Worm (Caenorhabditis elegans) whole organism, early embryonic: ENCODE data around the gene F16H6.10.

Experiments
- B0310.2 ChIP-seq: sonication (generic microtip); optimal IDR thresholded peaks from 2 replicates; lab custom pipeline; 2016; ENCODE audit warnings: mild to moderate bottlenecking, missing genetic modification characterization, missing compliant biosample characterization
- F13C5.2 ChIP-seq: sonication (generic microtip); optimal IDR thresholded peaks from 2 replicates; lab custom pipeline; 2017; ENCODE audit warnings: mild to moderate bottlenecking, missing genetic modification characterization, inconsistent platforms, missing compliant biosample characterization
- aly-1 ChIP-seq: sonication (generic microtip); optimal IDR thresholded peaks from 2 replicates; lab custom pipeline; 2016; ENCODE audit warnings: missing genetic modification characterization, missing compliant biosample characterization
- ama-1 ChIP-seq: fragments of 150-350 bp; optimal IDR thresholded peaks from 2 replicates; lab custom pipeline; 2014
- ceh-13 ChIP-seq: fragments of 200-800 bp; sonication (Bioruptor generic); optimal IDR thresholded peaks from 2 replicates; lab custom pipeline; 2018; ENCODE audit warnings: mild to moderate bottlenecking, missing genetic modification characterization, missing compliant biosample characterization
- ceh-36 ChIP-seq: sonication (generic microtip); optimal IDR thresholded peaks from 2 replicates; lab custom pipeline; 2016; ENCODE audit warnings: missing genetic modification characterization, inconsistent platforms, missing compliant biosample characterization
- ets-7 ChIP-seq: sonication (generic microtip); optimal IDR thresholded peaks from 2 replicates; lab custom pipeline; 2016; ENCODE audit warnings: missing genotype, missing genetic modification characterization, missing compliant biosample characterization
- flt-1 ChIP-seq: fragments of 200-800 bp; sonication (Bioruptor generic); IDR thresholded peaks from 2 replicates; pipeline ENCODE4 v1.3.6; 2022; ENCODE audit warnings: missing genetic modification characterization, missing compliant biosample characterization
- hmbx-1 ChIP-seq: sonication (generic microtip); optimal IDR thresholded peaks from 2 replicates; lab custom pipeline; 2016; ENCODE audit warnings: mild to moderate bottlenecking, missing genetic modification characterization, missing compliant biosample characterization
- hmg-4 ChIP-seq: fragments of 200-800 bp; sonication (Bioruptor generic); optimal IDR thresholded peaks from 2 replicates; lab custom pipeline; 2018; ENCODE audit warnings: mild to moderate bottlenecking, missing genetic modification characterization, missing compliant biosample characterization
- hnd-1 ChIP-seq: sonication (generic microtip); optimal IDR thresholded peaks from 2 replicates; lab custom pipeline; 2016; ENCODE audit warnings: missing genetic modification characterization, missing compliant biosample characterization
- pes-1 ChIP-seq: fragments of 200-800 bp; sonication (Bioruptor generic); IDR thresholded peaks from 2 replicates; pipeline ENCODE4 v1.3.6; 2022; ENCODE audit warnings: missing genetic modification reagents, missing genetic modification characterization, missing compliant biosample characterization
- scrt-1 ChIP-seq: fragments of 200-800 bp; sonication (Bioruptor generic); IDR thresholded peaks from 2 replicates; pipeline ENCODE4 v1.3.6; 2022; ENCODE audit warnings: missing genetic modification characterization, missing compliant biosample characterization
- sea-1 ChIP-seq: fragments of 200-800 bp; sonication (Bioruptor generic); conservative IDR thresholded peaks from 2 replicates; pipeline ENCODE4 v1.3.6; 2022; ENCODE audit warnings: missing genetic modification characterization, missing compliant biosample characterization
- tbx-11 ChIP-seq: fragments of 200-800 bp; sonication (Bioruptor generic); IDR thresholded peaks from 2 replicates; pipeline ENCODE4 v1.3.6; 2022; ENCODE audit warnings: missing genetic modification characterization, missing compliant biosample characterization
- tbx-37 ChIP-seq: fragments of 200-800 bp; sonication (Bioruptor generic); conservative IDR thresholded peaks from 2 replicates; pipeline ENCODE4 v1.3.6; 2022; ENCODE audit warnings: missing genetic modification reagents, missing genetic modification characterization, missing compliant biosample characterization
- tra-4 ChIP-seq: sonication (generic microtip); optimal IDR thresholded peaks from 2 replicates; lab custom pipeline; 2017; ENCODE audit warnings: missing genetic modification characterization, missing compliant biosample characterization

The F16H6.10 gene

ce11 chrV:18189181-18189580, 35.1 kb downstream of the F16H6.10 start, which contains the start of gene clec-246:
TSS of gene clec-246 (plus strand) at chrV:18189481.
- TF ChIP-seq flt-1 (GFP tag; lab: Robert Waterston, UW) (no peak), sea-1 (no peak), tra-4 (tag; lab: Kevin White, UChicago) (no peak), F13C5.2 (tag; lab: Kevin White, UChicago) (no peak), B0310.2 (tag; lab: Kevin White, UChicago) (no peak), tbx-37 (GFP tag; lab: Robert Waterston, UW) (no peak), hnd-1 (no peak), hmbx-1 (tag; lab: Kevin White, UChicago) (no peak), ets-7 (tag; lab: Kevin White, UChicago) (no peak), hmg-4 (GFP tag; lab: Kevin White, UChicago) (no peak)

DNA sequence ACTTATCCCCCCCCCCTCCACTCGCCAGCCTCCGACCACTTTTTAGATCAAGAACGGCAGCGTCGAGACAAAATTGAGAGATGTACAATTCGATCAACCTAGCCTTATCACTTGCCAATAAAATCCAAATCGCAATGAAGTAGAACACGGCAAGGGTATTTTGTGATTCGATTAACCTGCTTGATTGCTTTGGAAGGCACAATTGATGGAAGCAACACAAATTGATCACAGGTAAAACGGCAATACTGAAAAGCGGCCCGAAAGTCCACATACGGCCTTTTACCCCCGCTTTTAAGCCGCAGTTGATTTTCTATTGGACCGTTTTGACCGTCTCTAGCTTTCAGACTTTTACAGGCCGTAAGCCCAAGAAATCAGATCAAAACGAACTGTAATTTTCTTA, 35.9 kb downstream of the F16H6.10 start, which contains the start of gene clec-245:
clec-245 (minus strand) TSS at position 101 of the 400 bp plus-strand sequence.
- TF ChIP-seq hnd-1 (no peak), B0310.2 (tag; lab: Kevin White, UChicago) (no peak), ceh-36 (no peak), ama-1 (lab: Kevin White, UChicago) (no peak), sea-1 (no peak), ets-7 (tag; lab: Kevin White, UChicago) (no peak), tra-4 (tag; lab: Kevin White, UChicago) (no peak), flt-1 (GFP tag; lab: Robert Waterston, UW) (no peak), aly-1 (no peak), hmg-4 (GFP tag; lab: Kevin White, UChicago) (no peak)

DNA sequence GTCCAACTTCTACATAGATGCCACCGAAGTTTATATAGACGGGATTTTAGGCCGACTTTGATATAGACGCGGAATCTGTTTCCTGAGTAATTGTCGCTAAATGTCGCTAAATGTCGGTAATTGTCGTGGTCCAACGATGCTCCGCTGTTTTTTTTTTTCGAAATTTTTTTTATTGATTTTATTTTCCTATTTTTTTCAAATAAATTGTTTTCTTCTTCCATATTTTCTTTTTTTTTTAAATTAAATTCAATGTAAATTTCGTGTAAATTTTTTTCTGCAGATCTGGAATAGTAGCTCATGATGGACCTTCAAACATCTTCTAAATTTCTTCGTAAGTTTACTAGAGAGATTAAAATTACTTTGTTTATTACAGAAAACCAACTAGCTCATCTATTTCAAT, 39.3 kb downstream of the F16H6.10 start, which contains the start of gene C31G12.3:
C31G12.3 (plus strand) TSS at position 301 of the 400 bp plus-strand sequence.
- TF ChIP-seq B0310.2 (tag; lab: Kevin White, UChicago) (no peak), flt-1 (GFP tag; lab: Robert Waterston, UW) (no peak), pes-1 (GFP tag; lab: Robert Waterston, UW) (no peak), hmbx-1 (tag; lab: Kevin White, UChicago) (no peak), ceh-36 (no peak), scrt-1 (no peak), F13C5.2 (tag; lab: Kevin White, UChicago) (no peak), tbx-11 (GFP tag; lab: Robert Waterston, UW) (no peak), ets-7 (tag; lab: Kevin White, UChicago) (no peak), ama-1 (lab: Kevin White, UChicago) (no peak)

DNA sequence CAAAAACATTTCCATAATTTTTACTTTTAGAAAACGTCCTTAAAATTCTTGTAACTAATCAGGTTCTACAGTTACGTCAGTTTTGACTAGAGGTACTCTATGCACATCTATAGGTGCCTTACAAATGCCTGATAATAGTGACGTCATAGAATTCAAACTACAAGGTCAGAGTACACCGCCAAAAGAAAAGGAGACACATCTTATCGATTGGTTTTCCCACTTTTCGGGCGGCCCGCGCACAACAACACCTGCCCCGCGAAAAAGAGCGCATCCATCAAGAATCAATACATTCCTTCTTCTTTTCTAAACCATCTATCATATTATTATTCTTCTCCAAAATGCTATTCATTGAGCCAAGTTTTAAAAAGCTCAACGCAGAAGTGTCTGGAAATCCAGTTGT, 44.6 kb downstream of the F16H6.10 start, which contains the start of gene C31G12.1:
C31G12.1 (plus strand) TSS at position 301 of the 400 bp plus-strand sequence.
- TF ChIP-seq ceh-13 (GFP tag; lab: Kevin White, UChicago) (no peak), tbx-11 (GFP tag; lab: Robert Waterston, UW) (no peak), hnd-1 (no peak), ets-7 (tag; lab: Kevin White, UChicago) (no peak), flt-1 (GFP tag; lab: Robert Waterston, UW) (no peak)

- no peak for TF ChIP-seq hmbx-1 (tag; lab: Kevin White, UChicago)
- TF ChIP-seq F13C5.2 (tag; lab: Kevin White, UChicago) = no peak
- TF ChIP-seq pes-1 (GFP tag; lab: Robert Waterston, UW) = no peak
- no peak for TF ChIP-seq hnd-1
- no peak for TF ChIP-seq tra-4 (tag; lab: Kevin White, UChicago)
- TF ChIP-seq flt-1 (GFP tag; lab: Robert Waterston, UW) = no peak
- no peak for TF ChIP-seq scrt-1
- TF ChIP-seq tbx-37 (GFP tag; lab: Robert Waterston, UW) = no peak
- TF ChIP-seq ama-1 (lab: Kevin White, UChicago) = no peak
- no peak for TF ChIP-seq tbx-11 (GFP tag; lab: Robert Waterston, UW)
- no peak for TF ChIP-seq hmg-4 (GFP tag; lab: Kevin White, UChicago)
- no peak for TF ChIP-seq ets-7 (tag; lab: Kevin White, UChicago)
- no peak for TF ChIP-seq ceh-36
- TF ChIP-seq aly-1 = no peak
Observed at ce11 chrV:18178659-18179058, 45.6 kb downstream of the F16H6.10 start, which contains the start of gene C31G12.4. TSS of gene C31G12.4 (minus strand) at chrV:18178759.
